Worm (Caenorhabditis elegans): ENCODE results near the gene W01B6.5.

- TF ChIP-seq aly-1 (tag; optimal IDR thresholded peaks at IDR 0.05) (no peak), ama-1 (optimal IDR thresholded peaks at IDR 0.05) (no peak)
Measured at ce11 chrIV:10066456-10066855, 9.5 kb upstream of the W01B6.5 start.

Measured in whole organism, early embryonic.